Fruit fly (Drosophila melanogaster) whole organism, pupa: Measurements from ENCODE around the gene CG14074.

Experiments used
- CG10348 ChIP-seq: fragments of 200-800 bp; sonication (Bioruptor generic); IDR thresholded peaks from 2 replicates; pipeline ENCODE4 v1.3.6; 2022; ENCODE audit warnings: missing biosample characterization, missing genetic modification characterization
- CG13204 ChIP-seq: fragments of 200-800 bp; sonication (Bioruptor generic); optimal IDR thresholded peaks from 2 replicates; lab custom pipeline; 2018; ENCODE audit warnings: missing biosample characterization, mild to moderate bottlenecking, missing genetic modification characterization, moderate library complexity
- CG9948 ChIP-seq: fragments of 200-800 bp; sonication (Bioruptor generic); optimal IDR thresholded peaks from 2 replicates; lab custom pipeline; 2018; ENCODE audit warnings: missing biosample characterization, mild to moderate bottlenecking, missing genetic modification characterization, moderate library complexity
- EcR ChIP-seq: fragments of 200-800 bp; sonication (Bioruptor generic); optimal IDR thresholded peaks from 3 replicates; lab custom pipeline; 2019; ENCODE audit warnings: missing biosample characterization, missing genetic modification characterization, mild to moderate bottlenecking, moderate library complexity, missing genetic modification reagents
- Pif1B ChIP-seq: fragments of 200-800 bp; sonication (Bioruptor generic); optimal IDR thresholded peaks from 3 replicates; lab custom pipeline; 2016; ENCODE audit warnings: missing biosample characterization, missing genetic modification characterization
- gl ChIP-seq: fragments of 200-800 bp; sonication (Bioruptor generic); optimal IDR thresholded peaks from 2 replicates; lab custom pipeline; 2018; ENCODE audit warnings: missing biosample characterization, mild to moderate bottlenecking, missing genetic modification characterization

DNA sequence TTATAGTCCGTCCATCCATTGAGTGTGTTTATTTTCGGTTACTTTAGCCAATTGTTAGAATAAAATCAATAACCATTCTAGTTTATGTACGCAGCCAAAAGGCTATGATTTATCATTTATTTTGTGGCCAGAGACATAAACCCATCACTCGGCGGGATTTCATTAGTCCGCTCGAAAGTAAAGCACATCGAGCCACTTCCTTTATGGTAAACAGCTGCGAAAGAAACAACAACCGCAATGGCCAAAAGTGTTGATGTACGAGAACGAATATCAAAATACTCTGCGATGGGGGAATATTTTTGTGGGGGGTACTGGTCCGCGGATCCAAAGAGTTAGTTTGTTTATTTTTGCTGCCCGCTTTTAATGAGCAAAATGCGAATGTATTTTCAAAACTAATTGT lies 15.6 kb downstream of the CG14074 start:
- TF ChIP-seq CG9948 (tag; lab: Kevin White, UChicago) (no peak), CG13204 (GFP tag; lab: Kevin White, UChicago) (no peak), Pif1B (GFP tag; lab: Kevin White, UChicago) (no peak), gl (no peak), EcR (GFP tag; lab: Kevin White, UChicago) (no peak), CG10348 (GFP tag; lab: Robert Waterston, UW) (no peak)
